Worm (Caenorhabditis elegans) whole organism, early embryonic: ENCODE results near the gene egl-45.

ENCODE experiments used
- B0310.2 ChIP-seq: sonication (generic microtip); optimal IDR thresholded peaks from 2 replicates; lab custom pipeline; 2016; ENCODE audit warnings: mild to moderate bottlenecking, missing genetic modification characterization, missing compliant biosample characterization
- F13C5.2 ChIP-seq: sonication (generic microtip); optimal IDR thresholded peaks from 2 replicates; lab custom pipeline; 2017; ENCODE audit warnings: mild to moderate bottlenecking, missing genetic modification characterization, inconsistent platforms, missing compliant biosample characterization
- aly-1 ChIP-seq: sonication (generic microtip); optimal IDR thresholded peaks from 2 replicates; lab custom pipeline; 2016; ENCODE audit warnings: missing genetic modification characterization, missing compliant biosample characterization
- ama-1 ChIP-seq: fragments of 150-350 bp; optimal IDR thresholded peaks from 2 replicates; lab custom pipeline; 2014
- ceh-13 ChIP-seq: fragments of 200-800 bp; sonication (Bioruptor generic); optimal IDR thresholded peaks from 2 replicates; lab custom pipeline; 2018; ENCODE audit warnings: mild to moderate bottlenecking, missing genetic modification characterization, missing compliant biosample characterization
- ceh-36 ChIP-seq: sonication (generic microtip); optimal IDR thresholded peaks from 2 replicates; lab custom pipeline; 2016; ENCODE audit warnings: missing genetic modification characterization, inconsistent platforms, missing compliant biosample characterization
- ets-7 ChIP-seq: sonication (generic microtip); optimal IDR thresholded peaks from 2 replicates; lab custom pipeline; 2016; ENCODE audit warnings: missing genotype, missing genetic modification characterization, missing compliant biosample characterization
- flt-1 ChIP-seq: fragments of 200-800 bp; sonication (Bioruptor generic); IDR thresholded peaks from 2 replicates; pipeline ENCODE4 v1.3.6; 2022; ENCODE audit warnings: missing genetic modification characterization, missing compliant biosample characterization
- hmbx-1 ChIP-seq: sonication (generic microtip); optimal IDR thresholded peaks from 2 replicates; lab custom pipeline; 2016; ENCODE audit warnings: mild to moderate bottlenecking, missing genetic modification characterization, missing compliant biosample characterization
- hmg-4 ChIP-seq: fragments of 200-800 bp; sonication (Bioruptor generic); optimal IDR thresholded peaks from 2 replicates; lab custom pipeline; 2018; ENCODE audit warnings: mild to moderate bottlenecking, missing genetic modification characterization, missing compliant biosample characterization
- hnd-1 ChIP-seq: sonication (generic microtip); optimal IDR thresholded peaks from 2 replicates; lab custom pipeline; 2016; ENCODE audit warnings: missing genetic modification characterization, missing compliant biosample characterization
- pes-1 ChIP-seq: fragments of 200-800 bp; sonication (Bioruptor generic); IDR thresholded peaks from 2 replicates; pipeline ENCODE4 v1.3.6; 2022; ENCODE audit warnings: missing genetic modification reagents, missing genetic modification characterization, missing compliant biosample characterization
- scrt-1 ChIP-seq: fragments of 200-800 bp; sonication (Bioruptor generic); IDR thresholded peaks from 2 replicates; pipeline ENCODE4 v1.3.6; 2022; ENCODE audit warnings: missing genetic modification characterization, missing compliant biosample characterization
- sea-1 ChIP-seq: fragments of 200-800 bp; sonication (Bioruptor generic); conservative IDR thresholded peaks from 2 replicates; pipeline ENCODE4 v1.3.6; 2022; ENCODE audit warnings: missing genetic modification characterization, missing compliant biosample characterization
- tbx-11 ChIP-seq: fragments of 200-800 bp; sonication (Bioruptor generic); IDR thresholded peaks from 2 replicates; pipeline ENCODE4 v1.3.6; 2022; ENCODE audit warnings: missing genetic modification characterization, missing compliant biosample characterization
- tbx-37 ChIP-seq: fragments of 200-800 bp; sonication (Bioruptor generic); conservative IDR thresholded peaks from 2 replicates; pipeline ENCODE4 v1.3.6; 2022; ENCODE audit warnings: missing genetic modification reagents, missing genetic modification characterization, missing compliant biosample characterization
- tra-4 ChIP-seq: sonication (generic microtip); optimal IDR thresholded peaks from 2 replicates; lab custom pipeline; 2017; ENCODE audit warnings: missing genetic modification characterization, missing compliant biosample characterization

The egl-45 gene

ce11 chrIII:7819866-7820265, 8.6 kb downstream of the egl-45 start:
- TF ChIP-seq hmbx-1 (tag; lab: Kevin White, UChicago), result no peak
- no peak for TF ChIP-seq ceh-36
- no peak for TF ChIP-seq B0310.2
- TF ChIP-seq ama-1 (lab: Kevin White, UChicago), result no peak
- TF ChIP-seq pes-1 (GFP tag; lab: Robert Waterston, UW), result no peak
- TF ChIP-seq F13C5.2 (tag; lab: Kevin White, UChicago), result no peak
- TF ChIP-seq tbx-11, result no peak
- no peak for TF ChIP-seq hmg-4 (GFP tag; lab: Kevin White, UChicago)
- no peak for TF ChIP-seq ets-7
- TF ChIP-seq aly-1, result no peak
- no peak for TF ChIP-seq scrt-1 (GFP tag; lab: Robert Waterston, UW)
- TF ChIP-seq tbx-37 (GFP tag; lab: Robert Waterston, UW), result no peak
- TF ChIP-seq sea-1 (GFP tag; lab: Robert Waterston, UW), result no peak
- no peak for TF ChIP-seq flt-1
- no peak for TF ChIP-seq hnd-1 (tag; lab: Kevin White, UChicago)
- no peak for TF ChIP-seq ceh-13

- TF ChIP-seq ceh-36 (no peak), F13C5.2 (tag; lab: Kevin White, UChicago) (no peak), tbx-11 (no peak), tra-4 (tag; lab: Kevin White, UChicago) (no peak), B0310.2 (no peak), hnd-1 (tag; lab: Kevin White, UChicago) (no peak), ama-1 (lab: Kevin White, UChicago) (no peak), flt-1 (no peak), ets-7 (no peak), ceh-13 (no peak), tbx-37 (GFP tag; lab: Robert Waterston, UW) (no peak), sea-1 (GFP tag; lab: Robert Waterston, UW) (no peak), pes-1 (GFP tag; lab: Robert Waterston, UW) (no peak), scrt-1 (GFP tag; lab: Robert Waterston, UW) (no peak), aly-1 (no peak), hmg-4 (GFP tag; lab: Kevin White, UChicago) (no peak)
These were observed 9.5 kb downstream of the egl-45 start for ce11 chrIII:7818965-7819364.

ce11 chrIII:7816463-7816862, 12.0 kb downstream of the egl-45 start:
- TF ChIP-seq tbx-11 (no peak), hmg-4 (GFP tag; lab: Kevin White, UChicago) (no peak), sea-1 (GFP tag; lab: Robert Waterston, UW) (no peak), tbx-37 (GFP tag; lab: Robert Waterston, UW) (no peak), scrt-1 (GFP tag; lab: Robert Waterston, UW) (no peak), hmbx-1 (tag; lab: Kevin White, UChicago) (no peak)

ce11 chrIII:7815571-7816348, 12.7 kb downstream of the egl-45 start:
- no peak for TF ChIP-seq hnd-1 (tag; lab: Kevin White, UChicago)
- no peak for TF ChIP-seq ceh-13
- TF ChIP-seq scrt-1 (GFP tag; lab: Robert Waterston, UW), result no peak
- TF ChIP-seq pes-1 (GFP tag; lab: Robert Waterston, UW), result no peak
- TF ChIP-seq flt-1, result no peak
- no peak for TF ChIP-seq tbx-37 (GFP tag; lab: Robert Waterston, UW)

- no peak for TF ChIP-seq tbx-11
- no peak for TF ChIP-seq tbx-37 (GFP tag; lab: Robert Waterston, UW)
- TF ChIP-seq ceh-13, result no peak
- TF ChIP-seq ets-7, result no peak
- no peak for TF ChIP-seq ama-1 (lab: Kevin White, UChicago)
These were observed 13.4 kb downstream of the egl-45 start for ce11 chrIII:7815056-7815366.

ce11 chrIII:7814159-7815055, 14.0 kb downstream of the egl-45 start, which contains the start of gene egl-5:
egl-5 (plus strand) TSS chrIII:7814374.
- TF ChIP-seq ama-1 (lab: Kevin White, UChicago), result no peak
- TF ChIP-seq ceh-13, result no peak
- no peak for TF ChIP-seq flt-1
- no peak for TF ChIP-seq tbx-11
- TF ChIP-seq F13C5.2 (tag; lab: Kevin White, UChicago), result no peak
- no peak for TF ChIP-seq aly-1
- TF ChIP-seq pes-1 (GFP tag; lab: Robert Waterston, UW), result no peak
- no peak for TF ChIP-seq tbx-37 (GFP tag; lab: Robert Waterston, UW)
- no peak for TF ChIP-seq ets-7
- no peak for TF ChIP-seq ceh-36
- no peak for TF ChIP-seq hmg-4 (GFP tag; lab: Kevin White, UChicago)
- no peak for TF ChIP-seq scrt-1 (GFP tag; lab: Robert Waterston, UW)

ce11 chrIII:7812208-7812880, 16.1 kb downstream of the egl-45 start:
- TF ChIP-seq tbx-37 (GFP tag; lab: Robert Waterston, UW), result no peak
